Worm (Caenorhabditis elegans) whole organism, midembryonic: ENCODE results near the gene T10F2.5.

Experiments used
- T22C8.4 ChIP-seq: fragments of 200-800 bp; sonication (Bioruptor generic); IDR thresholded peaks from 2 replicates; pipeline ENCODE4 v1.3.6; 2022; ENCODE audit warnings: missing genetic modification characterization, missing compliant biosample characterization
- flt-1 ChIP-seq: fragments of 200-800 bp; sonication (Bioruptor generic); IDR thresholded peaks from 2 replicates; pipeline ENCODE4 v1.3.6; 2022; ENCODE audit warnings: missing genetic modification characterization, missing compliant biosample characterization
- ref-1 ChIP-seq: fragments of 200-800 bp; sonication (Bioruptor generic); conservative IDR thresholded peaks from 2 replicates; pipeline ENCODE4 v1.3.6; 2022; ENCODE audit warnings: missing genetic modification reagents, missing genetic modification characterization, missing compliant biosample characterization
- tab-1 ChIP-seq: fragments of 200-800 bp; sonication (Bioruptor generic); IDR thresholded peaks from 2 replicates; pipeline ENCODE4 v1.3.6; 2022; ENCODE audit warnings: missing genetic modification characterization, missing compliant biosample characterization
- ztf-29 ChIP-seq: fragments of 200-800 bp; sonication (Bioruptor generic); IDR thresholded peaks from 2 replicates; pipeline ENCODE4 v1.3.6; 2022; ENCODE audit warnings: missing genetic modification reagents, missing genetic modification characterization, missing compliant biosample characterization

- TF ChIP-seq ztf-29 (no peak), flt-1 (GFP tag; lab: Robert Waterston, UW) (no peak), tab-1 (GFP tag; lab: Robert Waterston, UW) (no peak), ref-1 (no peak), T22C8.4 (GFP tag; lab: Robert Waterston, UW) (no peak)
Observed at ce11 chrIII:5149478-5149877, 9.9 kb downstream of the T10F2.5 start, which contains the start of gene Y54H5A.2.
